Worm (Caenorhabditis elegans) whole organism, L4 larva: ENCODE data around the gene pmt-1.
A peak's percentile ranks its signal among the peaks of the same experiment; 100 is the strongest.

ENCODE experiments used
- T20F7.1 ChIP-seq: fragments of 200-800 bp; sonication (Bioruptor generic); optimal IDR thresholded peaks from 2 replicates; lab custom pipeline; 2018; ENCODE audit warnings: mild to moderate bottlenecking, missing genetic modification characterization, missing compliant biosample characterization
- Y75B8A.6 ChIP-seq: fragments of 200-800 bp; sonication (Bioruptor generic); IDR thresholded peaks from 2 replicates; pipeline ENCODE4 v1.3.6; 2022; ENCODE audit warnings: missing genetic modification reagents, missing genetic modification characterization, missing compliant biosample characterization
- ZK337.2 ChIP-seq: fragments of 200-800 bp; sonication (Bioruptor generic); IDR thresholded peaks from 2 replicates; pipeline ENCODE4 v1.3.6; 2022; ENCODE audit warnings: missing genetic modification reagents, missing genetic modification characterization, missing compliant biosample characterization
- ZK546.5 ChIP-seq, 2 experiments: sonication (generic microtip); optimal IDR thresholded peaks; 2 replicates each; lab custom pipeline; 2017; ENCODE audit warnings: missing biosample characterization in 2 of 2, missing genetic modification characterization in 2 of 2
- aly-2 ChIP-seq: sonication (generic microtip); optimal IDR thresholded peaks from 2 replicates; lab custom pipeline; 2018; ENCODE audit warnings: missing biosample characterization, missing genetic modification characterization
- attf-4 ChIP-seq: sonication (generic microtip); optimal IDR thresholded peaks from 3 replicates; lab custom pipeline; 2017; ENCODE audit warnings: missing biosample characterization, missing genetic modification characterization
- ceh-28 ChIP-seq: fragments of 150-350 bp; optimal IDR thresholded peaks from 2 replicates; lab custom pipeline; 2014; ENCODE audit warnings: missing biosample characterization, missing genetic modification reagents, missing genetic modification characterization
- ceh-32 ChIP-seq: sonication (generic microtip); optimal IDR thresholded peaks from 2 replicates; lab custom pipeline; 2016; ENCODE audit warnings: mild to moderate bottlenecking, missing genetic modification characterization, missing compliant biosample characterization; ENCODE audit not compliant: poor library complexity
- ceh-44 ChIP-seq: fragments of 200-800 bp; sonication (Bioruptor generic); IDR thresholded peaks from 2 replicates; pipeline ENCODE4 v1.3.6; 2022; ENCODE audit warnings: missing genetic modification reagents, missing genetic modification characterization, missing compliant biosample characterization
- ceh-82 ChIP-seq: sonication (generic microtip); optimal IDR thresholded peaks from 2 replicates; lab custom pipeline; 2017; ENCODE audit warnings: missing biosample characterization, missing genetic modification characterization
- daf-16 ChIP-seq, 3 experiments: sonication (generic microtip); optimal IDR thresholded peaks; 2 replicates each; lab custom pipeline; 2016 to 2017; ENCODE audit warnings: missing genetic modification characterization in 3 of 3, missing genetic modification reagents in 3 of 3, mild to moderate bottlenecking in 2 of 3, missing compliant biosample characterization in 2 of 3, missing biosample characterization in 1 of 3, moderate library complexity in 1 of 3
- dmd-6 ChIP-seq: fragments of 200-800 bp; sonication (Bioruptor generic); IDR thresholded peaks from 2 replicates; pipeline ENCODE4 v1.3.6; 2022; ENCODE audit warnings: missing genetic modification reagents, missing genetic modification characterization, missing compliant biosample characterization
- dmd-9 ChIP-seq: fragments of 200-800 bp; sonication (Bioruptor generic); IDR thresholded peaks from 2 replicates; pipeline ENCODE4 v1.3.6; 2022; ENCODE audit warnings: missing genetic modification reagents, missing genetic modification characterization, missing compliant biosample characterization
- duxl-1 ChIP-seq: sonication (generic microtip); optimal IDR thresholded peaks from 2 replicates; lab custom pipeline; 2016; ENCODE audit warnings: mild to moderate bottlenecking, missing genetic modification characterization, moderate library complexity, missing compliant biosample characterization; ENCODE audit not compliant: poor library complexity
- dve-1 ChIP-seq: sonication (generic microtip); optimal IDR thresholded peaks from 2 replicates; lab custom pipeline; 2017; ENCODE audit warnings: antibody characterized with exemption, mild to moderate bottlenecking, missing genetic modification characterization, missing compliant biosample characterization; ENCODE audit not compliant: insufficient read depth
- egl-27 ChIP-seq: sonication (generic microtip); optimal IDR thresholded peaks from 3 replicates; lab custom pipeline; 2017; ENCODE audit warnings: missing biosample characterization, missing genetic modification reagents, missing genetic modification characterization
- fos-1 ChIP-seq: fragments of 150-350 bp; optimal IDR thresholded peaks from 2 replicates; lab custom pipeline; 2014; ENCODE audit warnings: missing biosample characterization, missing genetic modification characterization
- hif-1 ChIP-seq, 2 experiments: sonication (generic microtip); optimal IDR thresholded peaks; 2 replicates each; lab custom pipeline; 2016 to 2017; ENCODE audit warnings: missing compliant biosample characterization in 2 of 2, missing genetic modification characterization in 2 of 2, missing genetic modification reagents in 2 of 2, missing genotype in 2 of 2, mild to moderate bottlenecking in 1 of 2
- hlh-11 ChIP-seq: fragments of 200-800 bp; sonication (Bioruptor generic); optimal IDR thresholded peaks from 2 replicates; lab custom pipeline; 2018; ENCODE audit warnings: mild to moderate bottlenecking, missing genetic modification characterization, missing compliant biosample characterization
- hlh-30 ChIP-seq: sonication (generic microtip); optimal IDR thresholded peaks from 2 replicates; lab custom pipeline; 2017; ENCODE audit warnings: antibody characterized with exemption, mild to moderate bottlenecking, missing genetic modification characterization, missing compliant biosample characterization; ENCODE audit not compliant: insufficient read depth
- jun-1 ChIP-seq: fragments of 150-350 bp; optimal IDR thresholded peaks from 2 replicates; lab custom pipeline; 2014; ENCODE audit warnings: missing biosample characterization, missing genetic modification reagents, missing genetic modification characterization
- lin-39 ChIP-seq: fragments of 150-350 bp; optimal IDR thresholded peaks from 2 replicates; lab custom pipeline; 2014; ENCODE audit warnings: missing biosample characterization, missing genetic modification reagents, missing genetic modification characterization
- lir-3 ChIP-seq: sonication (generic microtip); optimal IDR thresholded peaks from 2 replicates; lab custom pipeline; 2016; ENCODE audit warnings: mild to moderate bottlenecking, missing genetic modification characterization, missing compliant biosample characterization
- lsy-2 ChIP-seq, 2 experiments: fragments of 150-350 bp in 1 of 2; sonication (generic microtip) in 1 of 2; optimal IDR thresholded peaks; 2 replicates each; lab custom pipeline; 2014 to 2017; ENCODE audit warnings: missing biosample characterization in 2 of 2, missing genetic modification characterization in 2 of 2
- madf-5 ChIP-seq, 2 experiments: fragments of 200-800 bp; sonication (Bioruptor generic); IDR thresholded peaks; 2 replicates each; pipeline ENCODE4 v1.3.6; 2022; ENCODE audit warnings: missing compliant biosample characterization in 2 of 2, missing genetic modification characterization in 2 of 2
- mdl-1 ChIP-seq, 2 experiments: fragments of 150-350 bp in 1 of 2; sonication (generic microtip) in 1 of 2; optimal IDR thresholded peaks; 2 replicates each; lab custom pipeline; 2014 to 2017; ENCODE audit warnings: missing biosample characterization in 2 of 2, missing genetic modification characterization in 2 of 2
- mdt-29 ChIP-seq: fragments of 200-800 bp; sonication (Bioruptor generic); IDR thresholded peaks from 2 replicates; pipeline ENCODE4 v1.3.6; 2022; ENCODE audit warnings: missing genetic modification reagents, missing genetic modification characterization, missing compliant biosample characterization
- mep-1 ChIP-seq: fragments of 150-350 bp; sonication (generic microtip); optimal IDR thresholded peaks from 3 replicates; lab custom pipeline; 2014; ENCODE audit warnings: missing biosample characterization, missing genetic modification characterization
- mxl-3 ChIP-seq: fragments of 200-800 bp; sonication (Bioruptor generic); optimal IDR thresholded peaks from 2 replicates; lab custom pipeline; 2018; ENCODE audit warnings: mild to moderate bottlenecking, missing genetic modification characterization, missing compliant biosample characterization
- nhr-10 ChIP-seq: fragments of 150-350 bp; optimal IDR thresholded peaks from 2 replicates; lab custom pipeline; 2014; ENCODE audit warnings: missing biosample characterization, missing genetic modification characterization
- nhr-11 ChIP-seq: fragments of 150-350 bp; optimal IDR thresholded peaks from 2 replicates; lab custom pipeline; 2014; ENCODE audit warnings: missing biosample characterization, missing genetic modification characterization
- nhr-25 ChIP-seq: sonication (generic microtip); optimal IDR thresholded peaks from 2 replicates; lab custom pipeline; 2017; ENCODE audit warnings: missing genetic modification characterization, mild to moderate bottlenecking, missing compliant biosample characterization, antibody characterized with exemption, moderate library complexity, borderline replicate concordance; ENCODE audit not compliant: insufficient read depth
- nhr-28 ChIP-seq: fragments of 150-350 bp; optimal IDR thresholded peaks from 2 replicates; lab custom pipeline; 2014; ENCODE audit warnings: missing biosample characterization, missing genetic modification characterization
- nhr-48 ChIP-seq: sonication (generic microtip); optimal IDR thresholded peaks from 2 replicates; lab custom pipeline; 2016; ENCODE audit warnings: mild to moderate bottlenecking, missing genetic modification characterization, missing compliant biosample characterization
- nhr-76 ChIP-seq: fragments of 150-350 bp; optimal IDR thresholded peaks from 2 replicates; lab custom pipeline; 2014; ENCODE audit warnings: missing biosample characterization, missing genetic modification characterization
- nhr-77 ChIP-seq: fragments of 150-350 bp; optimal IDR thresholded peaks from 2 replicates; lab custom pipeline; 2014; ENCODE audit warnings: missing biosample characterization, missing genetic modification characterization
- pha-4 ChIP-seq, 2 experiments: fragments of 150-350 bp in 1 of 2; fragments of 200-800 bp in 1 of 2; sonication (Bioruptor generic) in 1 of 2; IDR thresholded peaks in 1 of 2; optimal IDR thresholded peaks in 1 of 2; 2 replicates each; pipeline versions ENCODE4 v1.3.6 to Lab custom; 2014 to 2022; ENCODE audit warnings: missing genetic modification characterization in 2 of 2, missing genetic modification reagents in 2 of 2, missing biosample characterization in 1 of 2, missing compliant biosample characterization in 1 of 2
- pqm-1 ChIP-seq: sonication (generic microtip); optimal IDR thresholded peaks from 2 replicates; lab custom pipeline; 2017; ENCODE audit warnings: missing biosample characterization, missing genetic modification characterization
- rbr-2 ChIP-seq: sonication (generic microtip); optimal IDR thresholded peaks from 2 replicates; lab custom pipeline; 2016; ENCODE audit warnings: missing genotype, missing genetic modification characterization, missing compliant biosample characterization
- snpc-1.2 ChIP-seq: fragments of 200-800 bp; sonication (Bioruptor generic); IDR thresholded peaks from 2 replicates; pipeline ENCODE4 v1.3.6; 2022; ENCODE audit warnings: missing genetic modification reagents, missing genetic modification characterization, missing compliant biosample characterization
- spr-3 ChIP-seq: fragments of 200-800 bp; sonication (Bioruptor generic); optimal IDR thresholded peaks from 2 replicates; lab custom pipeline; 2018; ENCODE audit warnings: mild to moderate bottlenecking, missing genetic modification characterization, missing compliant biosample characterization
- tra-1 ChIP-seq: fragments of 200-800 bp; sonication (Bioruptor generic); IDR thresholded peaks from 2 replicates; pipeline ENCODE4 v1.3.6; 2022; ENCODE audit warnings: missing genetic modification reagents, missing genetic modification characterization, missing compliant biosample characterization
- unc-39 ChIP-seq: sonication (generic microtip); optimal IDR thresholded peaks from 2 replicates; lab custom pipeline; 2017; ENCODE audit warnings: missing biosample characterization, missing genetic modification characterization
- unc-62 ChIP-seq, 3 experiments: fragments of 150-350 bp in 1 of 3; sonication (generic microtip); optimal IDR thresholded peaks in 2 of 3; peaks in 1 of 3; 1 replicate in 1 of 3; 2 replicates in 2 of 3; lab custom pipeline; 2014 to 2017; ENCODE audit warnings: missing biosample characterization in 3 of 3, missing genetic modification characterization in 3 of 3, missing genetic modification reagents in 3 of 3, missing genotype in 1 of 3
- vab-7 ChIP-seq: fragments of 200-800 bp; sonication (Bioruptor generic); IDR thresholded peaks from 2 replicates; pipeline ENCODE4 v1.3.6; 2022; ENCODE audit warnings: missing genetic modification reagents, missing genetic modification characterization, missing compliant biosample characterization
- zip-2 ChIP-seq: fragments of 150-350 bp; optimal IDR thresholded peaks from 2 replicates; lab custom pipeline; 2014; ENCODE audit warnings: missing biosample characterization, missing genetic modification characterization

Gene pmt-1

ce11 chrII:5282192-5282591 is at the start of gene pmt-1:
pmt-1 (minus strand) TSS chrII:5282523.
- TF ChIP-seq snpc-1.2 (GFP tag; lab: Robert Waterston, UW) = no peak
- no peak for TF ChIP-seq ceh-32 (tag; lab: Kevin White, UChicago)
- no peak for TF ChIP-seq unc-39 (tag; lab: Kevin White, UChicago)
- peak; percentile 75 for TF ChIP-seq hlh-11 (tag; lab: Kevin White, UChicago)
- peak; percentile 33 for TF ChIP-seq mep-1 (tag; lab: Kevin White, UChicago)
- TF ChIP-seq nhr-10 = peak; percentile 42
- no peak for TF ChIP-seq madf-5 (GFP tag; IDR thresholded peaks at IDR 0.05; lab: Robert Waterston, UW)
- peak; percentile 41 to 71 for TF ChIP-seq mdl-1 (tag; optimal IDR thresholded peaks at IDR 0.05; lab: Kevin White, UChicago)
- TF ChIP-seq hlh-30 (tag; lab: Kevin White, UChicago) = peak; percentile 91
- no peak for TF ChIP-seq ZK546.5 (tag; optimal IDR thresholded peaks at IDR 0.05; lab: Kevin White, UChicago)
- TF ChIP-seq dmd-6 (GFP tag; lab: Robert Waterston, UW) = peak; percentile 72
- peak; percentile 11 for TF ChIP-seq T20F7.1 (GFP tag; lab: Kevin White, UChicago)
- no peak for TF ChIP-seq pqm-1
- peak in 1 of 2 experiments; percentile 31 for TF ChIP-seq lsy-2 (tag; optimal IDR thresholded peaks at IDR 0.05; lab: Kevin White, UChicago)
- TF ChIP-seq spr-3 (GFP tag; lab: Kevin White, UChicago) = no peak
- peak; percentile 84 for TF ChIP-seq dve-1 (tag; lab: Kevin White, UChicago)
- peak; percentile 28 for TF ChIP-seq nhr-28 (tag; lab: Kevin White, UChicago)
- peak; percentile 83 for TF ChIP-seq tra-1 (GFP tag; lab: Robert Waterston, UW)
- no peak for TF ChIP-seq egl-27 (tag; lab: Kevin White, UChicago)
- peak; percentile 87 for TF ChIP-seq mxl-3 (GFP tag; lab: Kevin White, UChicago)
- no peak for TF ChIP-seq hif-1 (tag; optimal IDR thresholded peaks at IDR 0.05; lab: Kevin White, UChicago)
- no peak for TF ChIP-seq nhr-11
- TF ChIP-seq, all 104 proteins: peak for 12

- TF ChIP-seq mdl-1 (tag; optimal IDR thresholded peaks at IDR 0.05; lab: Kevin White, UChicago) (no peak), duxl-1 (tag; lab: Kevin White, UChicago) (no peak), dmd-9 (GFP tag; lab: Robert Waterston, UW) (no peak), ZK337.2 (GFP tag; lab: Robert Waterston, UW) (no peak), nhr-76 (tag; lab: Kevin White, UChicago) (no peak), vab-7 (GFP tag; lab: Robert Waterston, UW) (no peak), fos-1 (no peak), zip-2 (tag; lab: Kevin White, UChicago) (no peak), nhr-25 (tag; lab: Kevin White, UChicago) (no peak), jun-1 (tag; lab: Kevin White, UChicago) (no peak), nhr-48 (tag; lab: Kevin White, UChicago) (no peak), rbr-2 (no peak), nhr-11 (peak; percentile 52), daf-16 (GFP tag; optimal IDR thresholded peaks at IDR 0.05; lab: Kevin White, UChicago) (no peak), daf-16 (tag; optimal IDR thresholded peaks at IDR 0.05; lab: Kevin White, UChicago) (peak; percentile 15), attf-4 (no peak), lir-3 (tag; lab: Kevin White, UChicago) (no peak), lsy-2 (tag; optimal IDR thresholded peaks at IDR 0.05; lab: Kevin White, UChicago) (peak in 1 of 2 experiments; percentile 6), aly-2 (tag; lab: Kevin White, UChicago) (no peak), ceh-28 (tag; lab: Kevin White, UChicago) (no peak), nhr-77 (tag; lab: Kevin White, UChicago) (peak; percentile 11), egl-27 (tag; lab: Kevin White, UChicago) (no peak), ceh-44 (GFP tag; lab: Robert Waterston, UW) (no peak), mxl-3 (GFP tag; lab: Kevin White, UChicago) (no peak), nhr-10 (no peak), pha-4 (GFP tag; IDR thresholded peaks at IDR 0.05; lab: Robert Waterston, UW) (no peak), pha-4 (tag; optimal IDR thresholded peaks at IDR 0.05; lab: Kevin White, UChicago) (peak; percentile 16), unc-62 (GFP tag; optimal IDR thresholded peaks at IDR 0.05 in 1 of 2; lab: Kevin White, UChicago) (peak in 1 of 2 experiments; percentile 31), unc-62 (tag; optimal IDR thresholded peaks at IDR 0.05; lab: Kevin White, UChicago) (no peak), Y75B8A.6 (no peak), mdt-29 (GFP tag; lab: Robert Waterston, UW) (no peak), ceh-82 (tag; lab: Kevin White, UChicago) (no peak), lin-39 (tag; lab: Kevin White, UChicago) (no peak)
Observed at ce11 chrII:5331677-5332303, 49.5 kb upstream of the pmt-1 start.
